Fruit fly (Drosophila melanogaster) whole organism, embryonic: Measurements from ENCODE around the gene pnt.

Source experiments
- ATbp ChIP-seq: fragments of 200-800 bp; sonication (Bioruptor generic); optimal IDR thresholded peaks from 2 replicates; lab custom pipeline; 2017; ENCODE audit warnings: missing biosample characterization, mild to moderate bottlenecking, missing genetic modification characterization, missing genetic modification reagents
- CG10274 ChIP-seq: fragments of 200-800 bp; sonication (Bioruptor generic); optimal IDR thresholded peaks from 3 replicates; lab custom pipeline; 2017; ENCODE audit warnings: missing biosample characterization, mild to moderate bottlenecking, missing genetic modification characterization
- CG12155 ChIP-seq: fragments of 200-800 bp; sonication (Bioruptor generic); optimal IDR thresholded peaks from 3 replicates; lab custom pipeline; 2016; ENCODE audit warnings: missing biosample characterization, missing genetic modification characterization
- CG12942 ChIP-seq: fragments of 200-800 bp; sonication (Bioruptor generic); optimal IDR thresholded peaks from 3 replicates; lab custom pipeline; 2016; ENCODE audit warnings: missing biosample characterization, missing genetic modification characterization
- CG16815 ChIP-seq: fragments of 200-800 bp; sonication (Bioruptor generic); optimal IDR thresholded peaks from 3 replicates; lab custom pipeline; 2017; ENCODE audit warnings: missing biosample characterization, mild to moderate bottlenecking, missing genetic modification characterization
- CG16863 ChIP-seq: fragments of 200-800 bp; sonication (Bioruptor generic); optimal IDR thresholded peaks from 3 replicates; lab custom pipeline; 2016; ENCODE audit warnings: missing biosample characterization, missing genetic modification characterization
- CG17361 ChIP-seq: fragments of 200-800 bp; sonication (Bioruptor generic); IDR thresholded peaks from 3 replicates; pipeline ENCODE4 v1.3.6; 2022; ENCODE audit warnings: missing biosample characterization, missing genetic modification characterization
- CG18262 ChIP-seq: fragments of 200-800 bp; optimal IDR thresholded peaks from 3 replicates; lab custom pipeline; 2019; ENCODE audit warnings: missing biosample characterization, mild to moderate bottlenecking, missing genetic modification characterization, moderate library complexity
- CG2116 ChIP-seq: fragments of 200-800 bp; sonication (Bioruptor generic); optimal IDR thresholded peaks from 3 replicates; lab custom pipeline; 2018; ENCODE audit warnings: missing biosample characterization, mild to moderate bottlenecking, missing genetic modification characterization
- CG2129 ChIP-seq: fragments of 200-800 bp; sonication (Bioruptor generic); IDR thresholded peaks from 2 replicates; pipeline ENCODE4 v1.3.6; 2022; ENCODE audit warnings: missing biosample characterization, missing genetic modification characterization; ENCODE audit not compliant: partially characterized antibody
- CG2202 ChIP-seq: fragments of 200-800 bp; sonication (Bioruptor generic); optimal IDR thresholded peaks from 2 replicates; lab custom pipeline; 2018; ENCODE audit warnings: missing biosample characterization, mild to moderate bottlenecking, missing genetic modification characterization
- CG2875 ChIP-seq: fragments of 200-800 bp; sonication (Bioruptor generic); optimal IDR thresholded peaks from 2 replicates; lab custom pipeline; 2017; ENCODE audit warnings: missing biosample characterization, mild to moderate bottlenecking, missing genetic modification characterization, missing genetic modification reagents
- CG30403 ChIP-seq: fragments of 200-800 bp; sonication (Bioruptor generic); optimal IDR thresholded peaks from 3 replicates; lab custom pipeline; 2016; ENCODE audit warnings: missing biosample characterization, missing genetic modification characterization
- CG30431 ChIP-seq: fragments of 200-800 bp; sonication (Bioruptor generic); optimal IDR thresholded peaks from 2 replicates; lab custom pipeline; 2017; ENCODE audit warnings: missing biosample characterization, missing genetic modification characterization
- CG3065 ChIP-seq: fragments of 200-800 bp; sonication (Bioruptor generic); optimal IDR thresholded peaks from 2 replicates; lab custom pipeline; 2016; ENCODE audit warnings: missing biosample characterization, missing genetic modification characterization
- CG33213 ChIP-seq: fragments of 200-800 bp; sonication (Bioruptor generic); optimal IDR thresholded peaks from 3 replicates; lab custom pipeline; 2016; ENCODE audit warnings: missing biosample characterization, missing genetic modification characterization
- CG4328 ChIP-seq: fragments of 200-800 bp; sonication (Bioruptor generic); optimal IDR thresholded peaks from 3 replicates; lab custom pipeline; 2017; ENCODE audit warnings: missing biosample characterization, missing genetic modification reagents, missing genetic modification characterization
- CG4424 ChIP-seq: fragments of 200-800 bp; sonication (Bioruptor generic); optimal IDR thresholded peaks from 3 replicates; lab custom pipeline; 2016; ENCODE audit warnings: missing biosample characterization, missing genetic modification characterization
- CG4707 ChIP-seq: fragments of 200-800 bp; sonication (Bioruptor generic); optimal IDR thresholded peaks from 2 replicates; lab custom pipeline; 2018; ENCODE audit warnings: missing biosample characterization, mild to moderate bottlenecking, missing genetic modification characterization, moderate library complexity
- CG7271 ChIP-seq: fragments of 200-800 bp; sonication (Bioruptor generic); optimal IDR thresholded peaks from 2 replicates; lab custom pipeline; 2018; ENCODE audit warnings: missing biosample characterization, mild to moderate bottlenecking, missing genetic modification characterization, moderate library complexity
- CG8281 ChIP-seq: fragments of 200-800 bp; sonication (Bioruptor generic); optimal IDR thresholded peaks from 2 replicates; lab custom pipeline; 2018; ENCODE audit warnings: missing biosample characterization, mild to moderate bottlenecking, missing genetic modification characterization, moderate library complexity
- CG9727 ChIP-seq: fragments of 200-800 bp; sonication (Bioruptor generic); optimal IDR thresholded peaks from 3 replicates; lab custom pipeline; 2017; ENCODE audit warnings: missing biosample characterization, mild to moderate bottlenecking, missing genetic modification characterization
- CHES-1-like ChIP-seq: fragments of 200-800 bp; sonication (Bioruptor generic); optimal IDR thresholded peaks from 2 replicates; lab custom pipeline; 2016; ENCODE audit warnings: missing biosample characterization, missing genetic modification characterization
- Chrac-16 ChIP-seq: fragments of 200-800 bp; sonication (Bioruptor generic); optimal IDR thresholded peaks from 3 replicates; lab custom pipeline; 2016; ENCODE audit warnings: missing biosample characterization, missing genetic modification characterization
- CoRest ChIP-seq: fragments of 200-800 bp; sonication (Bioruptor generic); optimal IDR thresholded peaks from 3 replicates; lab custom pipeline; 2018; ENCODE audit warnings: missing biosample characterization, mild to moderate bottlenecking, missing genetic modification characterization, moderate library complexity
- D ChIP-seq, 2 experiments: fragments of 200-800 bp in 1 of 2; fragments of >200 bp in 1 of 2; sonication (Bioruptor generic) in 1 of 2; optimal IDR thresholded peaks; 2 replicates in 1 of 2; 3 replicates in 1 of 2; lab custom pipeline; 2017; ENCODE audit warnings: mild to moderate bottlenecking in 1 of 2, missing biosample characterization in 1 of 2, missing genetic modification characterization in 1 of 2, missing genetic modification reagents in 1 of 2
- E2f2 ChIP-seq: fragments of 200-800 bp; sonication (Bioruptor generic); IDR thresholded peaks from 2 replicates; pipeline ENCODE4 v1.3.6; 2022; ENCODE audit warnings: missing biosample characterization, missing genetic modification characterization
- Hr78 ChIP-seq, 2 experiments: fragments of 200-800 bp in 1 of 2; fragments of >200 bp in 1 of 2; sonication (Bioruptor generic) in 1 of 2; optimal IDR thresholded peaks; 2 replicates each; lab custom pipeline; 2017 to 2019; ENCODE audit warnings: missing biosample characterization in 2 of 2, missing genetic modification characterization in 2 of 2, mild to moderate bottlenecking in 1 of 2, moderate library complexity in 1 of 2
- Lim3 ChIP-seq: fragments of 200-800 bp; sonication (Bioruptor generic); IDR thresholded peaks from 2 replicates; pipeline ENCODE4 v1.3.6; 2022; ENCODE audit warnings: missing biosample characterization, missing genetic modification characterization
- Xbp1 ChIP-seq: fragments of 200-800 bp; sonication (Bioruptor generic); optimal IDR thresholded peaks from 3 replicates; lab custom pipeline; 2016; ENCODE audit warnings: missing biosample characterization, mild to moderate bottlenecking, missing genetic modification characterization
- ac ChIP-seq: fragments of 200-800 bp; sonication (Bioruptor generic); optimal IDR thresholded peaks from 3 replicates; lab custom pipeline; 2017; ENCODE audit warnings: missing biosample characterization, mild to moderate bottlenecking, missing genetic modification characterization
- bowl ChIP-seq: fragments of 200-800 bp; sonication (Bioruptor generic); IDR thresholded peaks from 2 replicates; pipeline ENCODE4 v1.3.6; 2022; ENCODE audit warnings: missing biosample characterization, missing genetic modification characterization
- bsh ChIP-seq, 2 experiments: fragments of 200-800 bp; sonication (Bioruptor generic); optimal IDR thresholded peaks; 2 replicates each; lab custom pipeline; 2017 to 2018; ENCODE audit warnings: mild to moderate bottlenecking in 2 of 2, missing biosample characterization in 2 of 2, missing genetic modification characterization in 2 of 2, moderate library complexity in 1 of 2
- btn ChIP-seq: fragments of 200-800 bp; sonication (Bioruptor generic); optimal IDR thresholded peaks from 2 replicates; lab custom pipeline; 2016; ENCODE audit warnings: missing biosample characterization, missing genetic modification characterization
- cad ChIP-seq: fragments of >200 bp; optimal IDR thresholded peaks from 2 replicates; lab custom pipeline; 2017; ENCODE audit warnings: missing biosample characterization, missing genetic modification characterization
- chn ChIP-seq: fragments of 200-800 bp; sonication (Bioruptor generic); optimal IDR thresholded peaks from 2 replicates; lab custom pipeline; 2016; ENCODE audit warnings: missing biosample characterization, missing genetic modification characterization
- gcm ChIP-seq: fragments of 200-800 bp; sonication (Bioruptor generic); optimal IDR thresholded peaks from 2 replicates; lab custom pipeline; 2019; ENCODE audit warnings: missing biosample characterization, mild to moderate bottlenecking, missing genetic modification characterization, moderate library complexity
- grn ChIP-seq: fragments of 200-800 bp; sonication (Bioruptor generic); optimal IDR thresholded peaks from 3 replicates; lab custom pipeline; 2017; ENCODE audit warnings: missing biosample characterization, missing genetic modification characterization
- gsb-n ChIP-seq: fragments of 200-800 bp; sonication (Bioruptor generic); optimal IDR thresholded peaks from 3 replicates; lab custom pipeline; 2018; ENCODE audit warnings: missing biosample characterization, mild to moderate bottlenecking, missing genetic modification characterization
- nmo ChIP-seq: fragments of 200-800 bp; sonication (Bioruptor generic); optimal IDR thresholded peaks from 2 replicates; lab custom pipeline; 2018; ENCODE audit warnings: missing biosample characterization, mild to moderate bottlenecking, missing genetic modification characterization, moderate library complexity
- oc ChIP-seq: fragments of 200-800 bp; sonication (Bioruptor generic); optimal IDR thresholded peaks from 2 replicates; lab custom pipeline; 2018; ENCODE audit warnings: missing biosample characterization, mild to moderate bottlenecking, missing genetic modification characterization, moderate library complexity
- pzg ChIP-seq: fragments of 200-800 bp; sonication (Bioruptor generic); optimal IDR thresholded peaks from 3 replicates; lab custom pipeline; 2018; ENCODE audit warnings: missing biosample characterization, mild to moderate bottlenecking, missing genetic modification characterization, moderate library complexity
- shn ChIP-seq: fragments of 200-800 bp; sonication (Bioruptor generic); optimal IDR thresholded peaks from 3 replicates; lab custom pipeline; 2016; ENCODE audit warnings: missing biosample characterization, missing genetic modification characterization
- zen ChIP-seq: fragments of 200-800 bp; sonication (Bioruptor generic); optimal IDR thresholded peaks from 3 replicates; lab custom pipeline; 2018; ENCODE audit warnings: missing biosample characterization, mild to moderate bottlenecking, missing genetic modification characterization, moderate library complexity

Gene pnt

dm6 chr3R:23300091-23300918 lies 45.7 kb downstream of the pnt start (continued):
- no peak for TF ChIP-seq pzg (GFP tag; lab: Kevin White, UChicago)
- peak; percentile 46 for TF ChIP-seq D (optimal IDR thresholded peaks at IDR 0.05; lab: Kevin White, UChicago)
- no peak for TF ChIP-seq D (GFP tag; optimal IDR thresholded peaks at IDR 0.05; lab: Kevin White, UChicago)
- TF ChIP-seq CG16863 = peak; percentile 52
- peak; percentile 20 for TF ChIP-seq ATbp
- peak; percentile 63 for TF ChIP-seq CG2202 (tag; lab: Kevin White, UChicago)
- TF ChIP-seq grn (GFP tag; lab: Kevin White, UChicago) = no peak
- TF ChIP-seq CG16815 (GFP tag; lab: Kevin White, UChicago) = peak; percentile 70
- TF ChIP-seq CG30403 (GFP tag; lab: Kevin White, UChicago) = peak; percentile 48
- peak; percentile 32 for TF ChIP-seq CG2875 (GFP tag; lab: Kevin White, UChicago)
- peak in 1 of 2 experiments; percentile 71 for TF ChIP-seq bsh (GFP tag; optimal IDR thresholded peaks at IDR 0.05; lab: Kevin White, UChicago)
- no peak for TF ChIP-seq bowl (GFP tag; lab: Robert Waterston, UW)
- TF ChIP-seq gsb-n = peak; percentile 64
- TF ChIP-seq CG9727 = peak; percentile 54
- no peak for TF ChIP-seq btn
- TF ChIP-seq CG18262 (tag; lab: Kevin White, UChicago) = peak; percentile 60
- TF ChIP-seq nmo (GFP tag; lab: Kevin White, UChicago) = no peak
- TF ChIP-seq oc = peak; percentile 16
- TF ChIP-seq CHES-1-like = peak; percentile 3
- TF ChIP-seq chn = peak; percentile 57
- TF ChIP-seq gcm (GFP tag; lab: Kevin White, UChicago) = peak; percentile 49
- peak; percentile 68 for TF ChIP-seq Chrac-16 (GFP tag; lab: Kevin White, UChicago)
- peak; percentile 43 for TF ChIP-seq Xbp1
- TF ChIP-seq CG30431 (GFP tag; lab: Kevin White, UChicago) = peak; percentile 58
- TF ChIP-seq CG4328 (GFP tag; lab: Kevin White, UChicago) = no peak
- TF ChIP-seq CG3065 (GFP tag; lab: Kevin White, UChicago) = no peak
- peak; percentile 2 for TF ChIP-seq CG4707
- TF ChIP-seq ac (GFP tag; lab: Kevin White, UChicago) = peak; percentile 65
- TF ChIP-seq CG17361 (GFP tag; lab: Robert Waterston, UW) = peak; percentile 36; the same call in 1 of the 3 replicates
- no peak for TF ChIP-seq E2f2
- peak; percentile 27 for TF ChIP-seq CG2116 (GFP tag; lab: Kevin White, UChicago)
- no peak for TF ChIP-seq CG33213 (GFP tag; lab: Kevin White, UChicago)
- no peak for TF ChIP-seq Hr78 (GFP tag; optimal IDR thresholded peaks at IDR 0.05; lab: Kevin White, UChicago)
- TF ChIP-seq zen (tag; lab: Kevin White, UChicago) = peak; percentile 73
- no peak for TF ChIP-seq shn (GFP tag; lab: Kevin White, UChicago)
- peak; percentile 48 for TF ChIP-seq CG4424 (GFP tag; lab: Kevin White, UChicago)
- no peak for TF ChIP-seq CG10274 (GFP tag; lab: Kevin White, UChicago)
- peak; percentile 30 for TF ChIP-seq cad
- TF ChIP-seq CG8281 (tag; lab: Kevin White, UChicago) = no peak
- TF ChIP-seq CG12155 = peak; percentile 27
- peak; percentile 6 for TF ChIP-seq CG12942 (GFP tag; lab: Kevin White, UChicago)
- TF ChIP-seq CG7271 (tag; lab: Kevin White, UChicago) = no peak
- no peak for TF ChIP-seq CG2129 (GFP tag; lab: Robert Waterston, UW)
- TF ChIP-seq CoRest (tag; lab: Kevin White, UChicago) = peak; percentile 37
- no peak for TF ChIP-seq Lim3 (GFP tag; lab: Robert Waterston, UW)
- TF ChIP-seq, all 482 proteins: peak for 105
